Worm (Caenorhabditis elegans) whole organism, young adult: ENCODE measurements around the gene str-15.

ENCODE experiments used
- ama-1 ChIP-seq, 3 experiments: fragments of 150-350 bp in 1 of 3; sonication (generic microtip) in 2 of 3; optimal IDR thresholded peaks; 2 replicates each; lab custom pipeline; 2014 to 2018; ENCODE audit warnings: missing biosample characterization in 2 of 3, missing genetic modification characterization in 2 of 3, missing genetic modification reagents in 2 of 3
- efl-1 ChIP-seq: fragments of 150-350 bp; optimal IDR thresholded peaks from 2 replicates; lab custom pipeline; 2014; ENCODE audit warnings: missing biosample characterization, missing genetic modification reagents, missing genetic modification characterization
- egl-18 ChIP-seq: fragments of 200-800 bp; sonication (Bioruptor generic); IDR thresholded peaks from 2 replicates; pipeline ENCODE4 v1.3.6; 2022; ENCODE audit warnings: missing genetic modification reagents, missing genetic modification characterization, missing compliant biosample characterization
- egrh-3 ChIP-seq: fragments of 200-800 bp; sonication (Bioruptor generic); IDR thresholded peaks from 2 replicates; pipeline ENCODE4 v1.3.6; 2022; ENCODE audit warnings: missing genetic modification reagents, missing genetic modification characterization, missing compliant biosample characterization
- ets-4 ChIP-seq: fragments of 200-800 bp; sonication (Bioruptor generic); optimal IDR thresholded peaks from 2 replicates; lab custom pipeline; 2018; ENCODE audit warnings: mild to moderate bottlenecking, missing genetic modification characterization, missing compliant biosample characterization
- him-1 ChIP-seq: sonication (generic microtip); optimal IDR thresholded peaks from 2 replicates; lab custom pipeline; 2016; ENCODE audit warnings: missing genotype, missing genetic modification reagents, missing genetic modification characterization, missing compliant biosample characterization
- lin-35 ChIP-seq, 3 experiments: fragments of 150-350 bp in 2 of 3; sonication (generic microtip) in 1 of 3; optimal IDR thresholded peaks; 2 replicates each; lab custom pipeline; 2014 to 2018; ENCODE audit warnings: missing biosample characterization in 3 of 3, missing genetic modification characterization in 3 of 3, missing genetic modification reagents in 3 of 3
- nhr-27 ChIP-seq: fragments of 200-800 bp; sonication (Bioruptor generic); optimal IDR thresholded peaks from 2 replicates; lab custom pipeline; 2018; ENCODE audit warnings: mild to moderate bottlenecking, missing genetic modification characterization, moderate library complexity, missing compliant biosample characterization
- nhr-90 ChIP-seq: sonication (generic microtip); optimal IDR thresholded peaks from 2 replicates; lab custom pipeline; 2016; ENCODE audit warnings: missing genotype, mild to moderate bottlenecking, missing genetic modification characterization, missing compliant biosample characterization
- pbrm-1 ChIP-seq: fragments of 200-800 bp; sonication (Bioruptor generic); IDR thresholded peaks from 2 replicates; pipeline ENCODE4 v1.3.6; 2022; ENCODE audit warnings: missing genetic modification reagents, missing genetic modification characterization, missing compliant biosample characterization
- snpc-4 ChIP-seq, 5 experiments: fragments of 150-350 bp in 1 of 5; sonication (generic microtip) in 4 of 5; optimal IDR thresholded peaks; 2 replicates each; lab custom pipeline; 2014 to 2018; ENCODE audit warnings: missing genetic modification characterization in 5 of 5, missing biosample characterization in 3 of 5, antibody characterized with exemption in 2 of 5, mild to moderate bottlenecking in 2 of 5, missing compliant biosample characterization in 2 of 5, missing genotype in 2 of 5, moderate library complexity in 2 of 5, missing genetic modification reagents in 1 of 5
- unc-62 ChIP-seq: fragments of 150-350 bp; optimal IDR thresholded peaks from 2 replicates; lab custom pipeline; 2014; ENCODE audit warnings: missing biosample characterization, missing genetic modification reagents, missing genetic modification characterization
- ztf-18 ChIP-seq: sonication (generic microtip); optimal IDR thresholded peaks from 2 replicates; lab custom pipeline; 2016; ENCODE audit warnings: missing genotype, mild to moderate bottlenecking, missing genetic modification characterization, missing compliant biosample characterization
- ztf-3 ChIP-seq: fragments of 200-800 bp; sonication (Bioruptor generic); optimal IDR thresholded peaks from 2 replicates; lab custom pipeline; 2018; ENCODE audit warnings: mild to moderate bottlenecking, missing genetic modification characterization, missing compliant biosample characterization

DNA sequence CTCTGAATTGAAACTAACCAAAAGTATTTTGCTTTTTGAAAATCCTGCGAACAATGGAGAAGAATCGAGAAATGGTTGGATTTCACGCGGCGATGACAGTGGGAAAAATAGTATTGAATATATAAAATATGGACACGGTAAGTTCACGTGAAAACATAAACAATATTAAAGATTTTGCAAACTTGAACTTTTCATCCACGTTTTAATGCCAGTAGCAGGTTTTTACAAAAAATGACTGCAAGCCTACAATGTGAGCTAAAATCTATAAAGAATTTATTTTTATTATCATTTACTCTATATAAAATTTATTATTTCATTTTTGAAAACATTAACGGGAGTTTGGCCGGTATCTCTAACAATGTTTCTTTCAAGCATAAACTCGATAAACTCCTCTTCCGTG lies 29.1 kb downstream of the str-15 start, which contains the start of gene F26D2.10:
- TF ChIP-seq ama-1 (optimal IDR thresholded peaks at IDR 0.05; lab: Kevin White, UChicago) (no peak), ama-1 (GFP tag; optimal IDR thresholded peaks at IDR 0.05; lab: Kevin White, UChicago) (no peak), egrh-3 (GFP tag; lab: Robert Waterston, UW) (no peak), unc-62 (GFP tag; lab: Kevin White, UChicago) (no peak), egl-18 (GFP tag; lab: Robert Waterston, UW) (no peak), ets-4 (GFP tag; lab: Kevin White, UChicago) (no peak), lin-35 (GFP tag; optimal IDR thresholded peaks at IDR 0.05; lab: Kevin White, UChicago) (no peak), ztf-3 (GFP tag; lab: Kevin White, UChicago) (no peak), pbrm-1 (GFP tag; lab: Robert Waterston, UW) (no peak), ztf-18 (tag; lab: Kevin White, UChicago) (no peak), snpc-4 (GFP tag; optimal IDR thresholded peaks at IDR 0.05; lab: Kevin White, UChicago) (no peak), snpc-4 (tag; optimal IDR thresholded peaks at IDR 0.05; lab: Kevin White, UChicago) (no peak), nhr-90 (tag; lab: Kevin White, UChicago) (no peak), him-1 (tag; lab: Kevin White, UChicago) (no peak), nhr-27 (tag; lab: Kevin White, UChicago) (no peak), efl-1 (no peak)
